Fruit fly (Drosophila melanogaster): Measurements from ENCODE around the gene Ir94a.

The Ir94a gene

DNA sequence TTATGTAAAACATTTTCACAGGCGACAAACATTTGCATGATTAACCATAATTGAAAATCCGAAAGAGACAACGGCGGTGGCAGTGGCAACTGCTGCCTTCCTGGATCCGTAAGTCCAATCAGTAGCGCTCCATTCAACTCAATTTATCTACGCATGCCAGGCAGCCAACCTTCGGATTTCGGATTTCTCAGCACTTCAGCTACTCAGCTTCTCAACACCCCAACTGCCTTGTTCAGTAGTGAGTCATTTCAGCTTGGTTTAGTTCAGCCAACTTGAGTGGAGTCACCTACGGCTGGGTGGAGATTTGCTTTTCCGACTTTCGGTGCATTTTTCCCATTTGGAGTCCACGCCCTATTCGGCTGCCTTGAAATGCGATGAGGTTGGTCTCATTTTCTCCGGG lies 40.5 kb downstream of the Ir94a start:
- no peak for TF ChIP-seq Ets98B (GFP tag; IDR thresholded peaks at IDR 0.05)
- no peak for TF ChIP-seq EcR (GFP tag; optimal IDR thresholded peaks at IDR 0.05)
- TF ChIP-seq CG10348 (GFP tag; IDR thresholded peaks at IDR 0.05) = no peak
- no peak for TF ChIP-seq Pif1A (GFP tag; optimal IDR thresholded peaks at IDR 0.05)
- TF ChIP-seq fd96Ca (GFP tag; IDR thresholded peaks at IDR 0.05) = no peak
- no peak for TF ChIP-seq CG34367 (tag; optimal IDR thresholded peaks at IDR 0.05)
- no peak for TF ChIP-seq CG12605 (GFP tag; IDR thresholded peaks at IDR 0.05)
- no peak for TF ChIP-seq CG4496 (GFP tag; IDR thresholded peaks at IDR 0.05)
- TF ChIP-seq D1 (tag; optimal IDR thresholded peaks at IDR 0.05) = no peak

DNA sequence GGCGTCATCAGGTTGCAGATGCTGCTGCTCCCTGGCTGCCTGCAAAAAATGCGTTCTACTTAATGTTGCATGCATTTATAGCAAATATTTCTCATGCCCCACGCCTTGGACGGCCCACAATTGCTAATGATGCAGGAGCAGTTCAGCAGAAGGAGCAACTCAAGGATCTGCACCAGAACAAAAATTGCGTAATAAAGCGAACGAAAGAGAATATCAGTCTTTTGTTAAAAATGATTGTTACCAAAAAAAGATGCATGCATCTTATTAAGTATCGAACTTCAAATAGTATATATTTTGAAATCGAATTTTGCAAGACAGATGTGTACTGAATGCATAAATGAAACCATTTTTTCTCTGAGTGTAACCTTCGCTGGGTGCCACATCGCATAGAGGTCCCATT lies 45.0 kb downstream of the Ir94a start:
- TF ChIP-seq CG17806 (tag; optimal IDR thresholded peaks at IDR 0.05) (peak; percentile 63), CG15710 (tag; optimal IDR thresholded peaks at IDR 0.05) (peak; percentile 39), Pif1A (GFP tag; optimal IDR thresholded peaks at IDR 0.05) (peak; percentile 51), CG8159 (tag; optimal IDR thresholded peaks at IDR 0.05) (peak; percentile 56), CG10348 (GFP tag; IDR thresholded peaks at IDR 0.05) (no peak), gl (tag; optimal IDR thresholded peaks at IDR 0.05) (peak; percentile 3), D1 (tag; optimal IDR thresholded peaks at IDR 0.05) (no peak), EcR (GFP tag; optimal IDR thresholded peaks at IDR 0.05) (no peak), Snoo (tag; optimal IDR thresholded peaks at IDR 0.05) (no peak), CG8301 (tag; optimal IDR thresholded peaks at IDR 0.05) (peak; percentile 69), CG12605 (GFP tag; IDR thresholded peaks at IDR 0.05) (0 out of 2 replicates have a peak, but pooled peaks have one; percentile 19), Pif1B (GFP tag; optimal IDR thresholded peaks at IDR 0.05) (peak; percentile 12), CG34367 (tag; optimal IDR thresholded peaks at IDR 0.05) (peak; percentile 42), fd96Ca (GFP tag; IDR thresholded peaks at IDR 0.05) (0 out of 3 replicates have a peak, but pooled peaks have one; percentile 29), CG13204 (GFP tag; optimal IDR thresholded peaks at IDR 0.05) (no peak), CG4496 (GFP tag; IDR thresholded peaks at IDR 0.05) (no peak), CG14655 (GFP tag; optimal IDR thresholded peaks at IDR 0.05) (peak; percentile 79), CG32121 (GFP tag; IDR thresholded peaks at IDR 0.05) (no peak), CG9948 (tag; optimal IDR thresholded peaks at IDR 0.05) (peak; percentile 63), rn (GFP tag; IDR thresholded peaks at IDR 0.05) (no peak), Ets98B (GFP tag; IDR thresholded peaks at IDR 0.05) (0 out of 2 replicates have a peak, but pooled peaks have one; percentile 17)

DNA sequence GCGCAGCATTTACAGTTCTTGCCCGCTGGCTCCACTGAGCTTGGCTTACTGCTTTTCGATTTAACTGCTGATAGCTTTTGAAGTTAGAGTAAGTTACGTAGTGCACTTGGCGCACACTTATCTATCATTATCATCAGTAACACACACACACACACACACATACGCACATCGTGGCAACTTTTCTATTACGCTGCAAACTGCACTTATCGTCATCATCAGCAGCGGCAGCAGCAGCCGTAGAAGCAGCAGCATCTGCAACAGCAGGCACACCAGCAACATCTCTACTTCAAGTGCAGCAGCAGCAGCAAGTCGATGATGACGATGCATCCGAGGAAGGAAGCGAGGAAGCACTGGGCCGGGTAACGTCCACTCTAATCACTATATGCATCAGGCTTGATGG lies 45.5 kb downstream of the Ir94a start:
- TF ChIP-seq rn (GFP tag; IDR thresholded peaks at IDR 0.05) (no peak), Pif1B (GFP tag; optimal IDR thresholded peaks at IDR 0.05) (no peak), CG17806 (tag; optimal IDR thresholded peaks at IDR 0.05) (no peak), CG8159 (tag; optimal IDR thresholded peaks at IDR 0.05) (no peak), CG9948 (tag; optimal IDR thresholded peaks at IDR 0.05) (no peak), CG13204 (GFP tag; optimal IDR thresholded peaks at IDR 0.05) (no peak), CG32121 (GFP tag; IDR thresholded peaks at IDR 0.05) (no peak), CG8301 (tag; optimal IDR thresholded peaks at IDR 0.05) (no peak), EcR (GFP tag; optimal IDR thresholded peaks at IDR 0.05) (no peak), Pif1A (GFP tag; optimal IDR thresholded peaks at IDR 0.05) (no peak), Ets98B (GFP tag; IDR thresholded peaks at IDR 0.05) (no peak), Snoo (tag; optimal IDR thresholded peaks at IDR 0.05) (no peak), CG14655 (GFP tag; optimal IDR thresholded peaks at IDR 0.05) (no peak), CG4496 (GFP tag; IDR thresholded peaks at IDR 0.05) (no peak), CG10348 (GFP tag; IDR thresholded peaks at IDR 0.05) (no peak), gl (tag; optimal IDR thresholded peaks at IDR 0.05) (no peak), fd96Ca (GFP tag; IDR thresholded peaks at IDR 0.05) (no peak), CG15710 (tag; optimal IDR thresholded peaks at IDR 0.05) (no peak)

DNA sequence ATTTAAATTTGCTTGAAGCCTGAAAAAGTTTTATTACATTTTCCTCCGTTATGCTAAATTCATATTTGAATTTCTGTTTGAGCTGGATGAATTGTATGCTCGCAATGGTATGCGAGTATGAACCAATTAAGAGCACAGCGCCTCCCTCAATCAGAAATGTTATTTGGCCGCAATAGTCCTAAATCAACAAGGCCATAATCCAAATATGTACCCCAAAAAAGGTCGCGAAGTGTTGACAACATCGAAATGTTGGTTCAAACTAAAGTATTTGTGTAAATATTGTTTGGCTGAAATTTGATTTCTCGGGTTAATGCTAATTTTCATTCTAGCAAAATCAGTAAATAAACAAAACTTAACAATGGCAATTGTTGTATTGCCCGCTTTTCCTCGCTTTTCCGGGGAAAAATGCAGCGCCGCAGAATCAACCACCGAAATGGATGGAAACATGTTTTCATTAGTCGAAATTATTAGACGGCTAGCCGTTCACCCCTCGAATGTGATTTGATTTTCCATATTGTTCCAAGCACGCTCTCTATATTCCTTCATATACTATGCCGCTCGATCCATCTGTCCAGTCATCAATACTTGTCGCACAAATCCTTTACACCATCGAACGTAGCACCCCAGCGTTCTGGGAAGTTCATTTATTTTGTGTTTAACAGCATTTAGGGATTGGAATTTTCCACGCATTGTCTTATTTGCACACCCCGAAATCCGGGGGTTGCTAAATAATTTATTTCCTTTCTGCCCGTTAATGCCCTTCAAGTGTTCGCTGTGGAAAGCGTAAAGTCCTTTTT lies 48.6 kb downstream of the Ir94a start:
- TF ChIP-seq Snoo (tag; optimal IDR thresholded peaks at IDR 0.05) (no peak), CG12605 (GFP tag; IDR thresholded peaks at IDR 0.05) (no peak), CG14655 (GFP tag; optimal IDR thresholded peaks at IDR 0.05) (no peak)

DNA sequence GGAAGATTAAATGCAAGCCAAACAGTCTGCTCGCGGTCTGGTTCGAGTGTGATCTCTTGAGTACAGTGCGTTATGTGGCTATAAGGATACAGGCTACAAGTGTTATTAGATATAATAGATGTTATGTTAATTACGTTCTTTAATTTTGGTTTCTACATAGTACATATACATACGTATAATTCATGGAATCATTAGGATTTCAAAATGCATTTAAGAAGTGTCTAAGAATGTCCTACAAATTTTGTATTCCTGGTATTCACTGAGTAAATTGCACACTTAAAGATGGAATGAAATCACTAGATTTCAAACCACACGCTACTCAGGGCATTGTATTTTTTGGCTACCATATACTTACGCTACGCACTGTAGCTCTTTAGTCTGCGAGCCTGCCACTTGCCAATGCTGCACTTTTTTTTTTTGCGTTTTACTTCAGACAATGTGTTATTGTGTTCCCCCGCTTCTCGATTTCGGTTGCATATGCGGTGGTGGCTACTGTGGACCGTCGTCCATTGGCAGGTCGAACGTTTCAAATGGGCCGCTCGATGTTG lies 50.1 kb downstream of the Ir94a start:
- TF ChIP-seq CG13204 (GFP tag; optimal IDR thresholded peaks at IDR 0.05) = no peak
- no peak for TF ChIP-seq CG12605 (GFP tag; IDR thresholded peaks at IDR 0.05)
- TF ChIP-seq gl (tag; optimal IDR thresholded peaks at IDR 0.05) = no peak
- no peak for TF ChIP-seq EcR (GFP tag; optimal IDR thresholded peaks at IDR 0.05)
- no peak for TF ChIP-seq CG4496 (GFP tag; IDR thresholded peaks at IDR 0.05)
- no peak for TF ChIP-seq D1 (tag; optimal IDR thresholded peaks at IDR 0.05)
- TF ChIP-seq CG15710 (tag; optimal IDR thresholded peaks at IDR 0.05) = peak; percentile 23
- no peak for TF ChIP-seq fd96Ca (GFP tag; IDR thresholded peaks at IDR 0.05)
- TF ChIP-seq CG9948 (tag; optimal IDR thresholded peaks at IDR 0.05) = peak; percentile 12
- no peak for TF ChIP-seq Pif1B (GFP tag; optimal IDR thresholded peaks at IDR 0.05)
- no peak for TF ChIP-seq CG8301 (tag; optimal IDR thresholded peaks at IDR 0.05)
- no peak for TF ChIP-seq CG17806 (tag; optimal IDR thresholded peaks at IDR 0.05)
- no peak for TF ChIP-seq Ets98B (GFP tag; IDR thresholded peaks at IDR 0.05)
- no peak for TF ChIP-seq CG10348 (GFP tag; IDR thresholded peaks at IDR 0.05)
- peak; percentile 51 for TF ChIP-seq CG8159 (tag; optimal IDR thresholded peaks at IDR 0.05)
- no peak for TF ChIP-seq rn (GFP tag; IDR thresholded peaks at IDR 0.05)
- TF ChIP-seq CG34367 (tag; optimal IDR thresholded peaks at IDR 0.05) = no peak
- no peak for TF ChIP-seq CG14655 (GFP tag; optimal IDR thresholded peaks at IDR 0.05)
- TF ChIP-seq Snoo (tag; optimal IDR thresholded peaks at IDR 0.05) = no peak
- peak; percentile 33 for TF ChIP-seq Pif1A (GFP tag; optimal IDR thresholded peaks at IDR 0.05)
- no peak for TF ChIP-seq CG32121 (GFP tag; IDR thresholded peaks at IDR 0.05)
